Fruit fly (Drosophila melanogaster): ENCODE results near the gene nac.

The nac gene

dm6 chr3R:8333768-8334470 lies 30.1 kb upstream of the nac start, which contains the start of gene Poxm (continued):
- TF ChIP-seq nom (GFP tag; optimal IDR thresholded peaks at IDR 0.05) (peak; percentile 88), CG15479 (GFP tag; optimal IDR thresholded peaks at IDR 0.05) (no peak), CG12744 (GFP tag; optimal IDR thresholded peaks at IDR 0.05) (no peak), Dref (GFP tag; IDR thresholded peaks at IDR 0.05) (no peak), ems (GFP tag; optimal IDR thresholded peaks at IDR 0.05) (peak; percentile 69), Hmx (GFP tag; optimal IDR thresholded peaks at IDR 0.05) (peak; percentile 30), CG2875 (GFP tag; optimal IDR thresholded peaks at IDR 0.05) (peak; percentile 85), Eip74EF (GFP tag; optimal IDR thresholded peaks at IDR 0.05) (peak in 1 of 2 experiments; percentile 89), Ssrp (tag; optimal IDR thresholded peaks at IDR 0.05) (peak; percentile 96), CG30020 (tag; optimal IDR thresholded peaks at IDR 0.05) (peak; percentile 78), sima (GFP tag; optimal IDR thresholded peaks at IDR 0.05) (no peak), Pdp1 (GFP tag; optimal IDR thresholded peaks at IDR 0.05) (peak; percentile 76 to 77), CG18262 (tag; optimal IDR thresholded peaks at IDR 0.05) (peak; percentile 97), CG8765 (GFP tag; IDR thresholded peaks at IDR 0.05) (peak; percentile 82), oc (tag; optimal IDR thresholded peaks at IDR 0.05) (peak; percentile 78), BtbVII (GFP tag; optimal IDR thresholded peaks at IDR 0.05) (peak; percentile 82), Bteb2 (GFP tag; optimal IDR thresholded peaks at IDR 0.05) (peak; percentile 19), CG14965 (GFP tag; optimal IDR thresholded peaks at IDR 0.05; ENCODE audit: borderline replicate concordance) (no peak), CG7372 (GFP tag; IDR thresholded peaks at IDR 0.05) (peak; percentile 89), CG14050 (GFP tag; IDR thresholded peaks at IDR 0.05) (peak; percentile 69), CG2116 (GFP tag; optimal IDR thresholded peaks at IDR 0.05) (peak; percentile 40), CG10321 (GFP tag; IDR thresholded peaks at IDR 0.05) (0 out of 2 replicates have a peak, but pooled peaks have one; percentile 28), seq (GFP tag; IDR thresholded peaks at IDR 0.05) (peak; percentile 78), CG1529 (GFP tag; optimal IDR thresholded peaks at IDR 0.05) (peak; percentile 90), Elba2 (GFP tag; optimal IDR thresholded peaks at IDR 0.05) (no peak), fd3F (GFP tag; optimal IDR thresholded peaks at IDR 0.05) (peak; percentile 75), chinmo (GFP tag; IDR thresholded peaks at IDR 0.05; ENCODE audit: partially characterized antibody) (no peak), H15 (GFP tag; IDR thresholded peaks at IDR 0.05) (peak; percentile 84), toy (GFP tag; IDR thresholded peaks at IDR 0.05) (no peak), CG8089 (GFP tag; optimal IDR thresholded peaks at IDR 0.05) (peak; percentile 32), da (GFP tag; optimal IDR thresholded peaks at IDR 0.05) (no peak), zen (tag; optimal IDR thresholded peaks at IDR 0.05) (peak; percentile 91), klu (GFP tag; IDR thresholded peaks at IDR 0.05) (peak; percentile 84), CG2889 (GFP tag; IDR thresholded peaks at IDR 0.05) (0 out of 3 replicates have a peak, but pooled peaks have one; percentile 51), odd (GFP tag; optimal IDR thresholded peaks at IDR 0.05) (peak; percentile 81), CG11696 (GFP tag; IDR thresholded peaks at IDR 0.05) (peak; percentile 66), HLH54F (GFP tag; optimal IDR thresholded peaks at IDR 0.05) (peak; percentile 41), CG11560 (tag; IDR thresholded peaks at IDR 0.05) (peak; percentile 83), CG10543 (GFP tag; optimal IDR thresholded peaks at IDR 0.05) (peak; percentile 85), Adf1 (GFP tag; IDR thresholded peaks at IDR 0.05) (peak; percentile 85), Asciz (GFP tag; optimal IDR thresholded peaks at IDR 0.05) (peak; percentile 83), E2f2 (GFP tag; IDR thresholded peaks at IDR 0.05) (peak; percentile 53; the same call in 1 of the 2 replicates), Aef1 (GFP tag; IDR thresholded peaks at IDR 0.05) (peak; percentile 90; the same call in 2 of the 3 replicates), dpn (GFP tag; optimal IDR thresholded peaks at IDR 0.05) (peak; percentile 81 to 86), stwl (tag; optimal IDR thresholded peaks at IDR 0.05) (no peak), CG7987 (GFP tag; optimal IDR thresholded peaks at IDR 0.05) (peak; percentile 55), CG6175 (GFP tag; IDR thresholded peaks at IDR 0.05) (peak; percentile 65; the same call in 2 of the 3 replicates), cg (GFP tag; optimal IDR thresholded peaks at IDR 0.05) (peak; percentile 99), kay (GFP tag; optimal IDR thresholded peaks at IDR 0.05) (peak; percentile 74)

Measured in whole organism, embryonic.